Fruit fly (Drosophila melanogaster) whole organism, embryonic: ENCODE data around the gene NKCC.

Experiments used
- Adf1 ChIP-seq: fragments of 200-800 bp; sonication (Bioruptor generic); IDR thresholded peaks from 2 replicates; pipeline ENCODE4 v1.3.6; 2022; ENCODE audit warnings: missing biosample characterization, missing genetic modification characterization
- Awh ChIP-seq: fragments of 200-800 bp; sonication (Bioruptor generic); IDR thresholded peaks from 2 replicates; pipeline ENCODE4, ENCODE4 v1.3.6; 2022; ENCODE audit warnings: missing biosample characterization, missing genetic modification characterization
- CG1024 ChIP-seq: fragments of 200-800 bp; sonication (Bioruptor generic); IDR thresholded peaks from 2 replicates; pipeline ENCODE4 v1.3.6; 2022; ENCODE audit warnings: missing biosample characterization, missing genetic modification characterization
- CG10274 ChIP-seq: fragments of 200-800 bp; sonication (Bioruptor generic); optimal IDR thresholded peaks from 3 replicates; lab custom pipeline; 2017; ENCODE audit warnings: missing biosample characterization, mild to moderate bottlenecking, missing genetic modification characterization
- CG10431 ChIP-seq: fragments of 200-800 bp; sonication (Bioruptor generic); optimal IDR thresholded peaks from 3 replicates; lab custom pipeline; 2018; ENCODE audit warnings: missing biosample characterization, mild to moderate bottlenecking, missing genetic modification characterization
- CG11456 ChIP-seq: fragments of 200-800 bp; sonication (Bioruptor generic); IDR thresholded peaks from 3 replicates; pipeline ENCODE4 v1.3.6; 2022; ENCODE audit warnings: missing biosample characterization, missing genetic modification characterization
- CG12155 ChIP-seq: fragments of 200-800 bp; sonication (Bioruptor generic); optimal IDR thresholded peaks from 3 replicates; lab custom pipeline; 2016; ENCODE audit warnings: missing biosample characterization, missing genetic modification characterization
- CG13287 ChIP-seq: fragments of 200-800 bp; sonication (Bioruptor generic); IDR thresholded peaks from 2 replicates; pipeline ENCODE4 v1.3.6; 2022; ENCODE audit warnings: missing biosample characterization, missing genetic modification characterization; ENCODE audit not compliant: partially characterized antibody
- CG13624 ChIP-seq: fragments of 200-800 bp; sonication (Bioruptor generic); optimal IDR thresholded peaks from 2 replicates; lab custom pipeline; 2016; ENCODE audit warnings: missing biosample characterization, missing genetic modification characterization
- CG13775 ChIP-seq: fragments of 200-800 bp; sonication (Bioruptor generic); optimal IDR thresholded peaks from 3 replicates; lab custom pipeline; 2017; ENCODE audit warnings: missing biosample characterization, mild to moderate bottlenecking, missing genetic modification characterization
- CG13894 ChIP-seq: fragments of 200-800 bp; sonication (Bioruptor generic); optimal IDR thresholded peaks from 3 replicates; lab custom pipeline; 2018; ENCODE audit warnings: missing biosample characterization, mild to moderate bottlenecking, missing genetic modification characterization, moderate library complexity
- CG1603 ChIP-seq: fragments of 200-800 bp; sonication (Bioruptor generic); optimal IDR thresholded peaks from 2 replicates; lab custom pipeline; 2019; ENCODE audit warnings: missing biosample characterization, mild to moderate bottlenecking, missing genetic modification characterization, moderate library complexity
- CG32767 ChIP-seq: fragments of 200-800 bp; sonication (Bioruptor generic); IDR thresholded peaks from 2 replicates; pipeline ENCODE4 v1.3.6; 2022; ENCODE audit warnings: missing biosample characterization, missing genetic modification characterization
- CG4328 ChIP-seq: fragments of 200-800 bp; sonication (Bioruptor generic); optimal IDR thresholded peaks from 3 replicates; lab custom pipeline; 2017; ENCODE audit warnings: missing biosample characterization, missing genetic modification reagents, missing genetic modification characterization
- CG43689 ChIP-seq: fragments of 200-800 bp; sonication (Bioruptor generic); IDR thresholded peaks from 2 replicates; pipeline ENCODE4 v1.3.6; 2022; ENCODE audit warnings: missing biosample characterization, missing genetic modification characterization
- CG6175 ChIP-seq: fragments of 200-800 bp; sonication (Bioruptor generic); IDR thresholded peaks from 3 replicates; pipeline ENCODE4 v1.3.6; 2022; ENCODE audit warnings: missing biosample characterization, missing genetic modification characterization
- CG7745 ChIP-seq: fragments of 200-800 bp; sonication (Bioruptor generic); optimal IDR thresholded peaks from 2 replicates; lab custom pipeline; 2018; ENCODE audit warnings: missing biosample characterization, mild to moderate bottlenecking, missing genetic modification characterization, moderate library complexity
- CG8359 ChIP-seq: fragments of 200-800 bp; sonication (Bioruptor generic); optimal IDR thresholded peaks from 2 replicates; lab custom pipeline; 2017; ENCODE audit warnings: missing biosample characterization, mild to moderate bottlenecking, missing genetic modification characterization, borderline replicate concordance
- Doc3 ChIP-seq: fragments of 200-800 bp; sonication (Bioruptor generic); IDR thresholded peaks from 3 replicates; pipeline ENCODE4 v1.3.6; 2022; ENCODE audit warnings: missing biosample characterization, missing genetic modification characterization; ENCODE audit not compliant: partially characterized antibody
- Dp ChIP-seq: fragments of 200-800 bp; sonication (Bioruptor generic); optimal IDR thresholded peaks from 2 replicates; lab custom pipeline; 2018; ENCODE audit warnings: missing biosample characterization, mild to moderate bottlenecking, missing genetic modification characterization, moderate library complexity
- Drgx ChIP-seq: fragments of 200-800 bp; sonication (Bioruptor generic); IDR thresholded peaks from 2 replicates; pipeline ENCODE4 v1.3.6; 2022; ENCODE audit warnings: missing biosample characterization, missing genetic modification characterization
- ERR ChIP-seq: fragments of 200-800 bp; sonication (Bioruptor generic); optimal IDR thresholded peaks from 2 replicates; lab custom pipeline; 2016; ENCODE audit warnings: missing biosample characterization, missing genetic modification characterization
- Ets97D ChIP-seq: fragments of 200-800 bp; sonication (Bioruptor generic); optimal IDR thresholded peaks from 3 replicates; lab custom pipeline; 2016; ENCODE audit warnings: missing biosample characterization, missing genetic modification characterization
- Fer3 ChIP-seq: fragments of 200-800 bp; sonication (Bioruptor generic); optimal IDR thresholded peaks from 2 replicates; lab custom pipeline; 2018; ENCODE audit warnings: missing biosample characterization, mild to moderate bottlenecking, missing genetic modification characterization, moderate library complexity
- Gug ChIP-seq: fragments of 200-800 bp; sonication (Bioruptor generic); IDR thresholded peaks from 4 replicates; pipeline ENCODE4 v1.3.6; 2022; ENCODE audit warnings: missing biosample characterization, missing genetic modification characterization
- HLH4C ChIP-seq: fragments of 200-800 bp; sonication (Bioruptor generic); IDR thresholded peaks from 3 replicates; pipeline ENCODE4 v1.3.6; 2022; ENCODE audit warnings: missing biosample characterization, missing genetic modification characterization; ENCODE audit not compliant: partially characterized antibody
- Hr51 ChIP-seq, 2 experiments: fragments of 200-800 bp; sonication (Bioruptor generic); optimal IDR thresholded peaks; 2 replicates in 1 of 2; 3 replicates in 1 of 2; lab custom pipeline; 2016 to 2018; ENCODE audit warnings: missing biosample characterization in 2 of 2, missing genetic modification characterization in 2 of 2, mild to moderate bottlenecking in 1 of 2, moderate library complexity in 1 of 2
- Hr78 ChIP-seq, 2 experiments: fragments of 200-800 bp in 1 of 2; fragments of >200 bp in 1 of 2; sonication (Bioruptor generic) in 1 of 2; optimal IDR thresholded peaks; 2 replicates each; lab custom pipeline; 2017 to 2019; ENCODE audit warnings: missing biosample characterization in 2 of 2, missing genetic modification characterization in 2 of 2, mild to moderate bottlenecking in 1 of 2, moderate library complexity in 1 of 2
- Mrtf ChIP-seq: fragments of 200-800 bp; sonication (Bioruptor generic); IDR thresholded peaks from 3 replicates; pipeline ENCODE4 v1.3.6; 2022; ENCODE audit warnings: missing biosample characterization, missing genetic modification characterization
- Sin3A ChIP-seq: fragments of >200 bp; optimal IDR thresholded peaks from 2 replicates; lab custom pipeline; 2018
- bab2 ChIP-seq: fragments of 200-800 bp; sonication (Bioruptor generic); optimal IDR thresholded peaks from 2 replicates; lab custom pipeline; 2016; ENCODE audit warnings: missing biosample characterization, missing genetic modification characterization
- dimm ChIP-seq: fragments of 200-800 bp; sonication (Bioruptor generic); IDR thresholded peaks from 2 replicates; pipeline ENCODE4 v1.3.6; 2022; ENCODE audit warnings: missing biosample characterization, missing genetic modification characterization
- dm ChIP-seq: fragments of 200-800 bp; sonication (Bioruptor generic); optimal IDR thresholded peaks from 3 replicates; lab custom pipeline; 2016; ENCODE audit warnings: missing biosample characterization, missing genetic modification characterization
- dpn ChIP-seq, 2 experiments: fragments of 200-800 bp; sonication (Bioruptor generic); optimal IDR thresholded peaks; 3 replicates each; lab custom pipeline; 2016; ENCODE audit warnings: missing biosample characterization in 2 of 2, missing genetic modification characterization in 2 of 2
- dysf ChIP-seq: fragments of 200-800 bp; sonication (Bioruptor generic); IDR thresholded peaks from 3 replicates; pipeline ENCODE4 v1.3.6; 2022; ENCODE audit warnings: missing biosample characterization, missing genetic modification characterization
- ewg ChIP-seq: fragments of 200-800 bp; sonication (Bioruptor generic); optimal IDR thresholded peaks from 3 replicates; lab custom pipeline; 2017; ENCODE audit warnings: mild to moderate bottlenecking, missing biosample characterization, missing genetic modification reagents, missing genetic modification characterization
- exex ChIP-seq: fragments of 200-800 bp; sonication (Bioruptor generic); optimal IDR thresholded peaks from 4 replicates; lab custom pipeline; 2018; ENCODE audit warnings: missing biosample characterization, mild to moderate bottlenecking, missing genetic modification characterization, moderate library complexity
- fd102C ChIP-seq: fragments of 200-800 bp; sonication (Bioruptor generic); optimal IDR thresholded peaks from 2 replicates; lab custom pipeline; 2018; ENCODE audit warnings: missing biosample characterization, mild to moderate bottlenecking, missing genetic modification characterization, moderate library complexity
- fd3F ChIP-seq: fragments of 200-800 bp; sonication (Bioruptor generic); optimal IDR thresholded peaks from 2 replicates; lab custom pipeline; 2018; ENCODE audit warnings: missing biosample characterization, mild to moderate bottlenecking, missing genetic modification characterization, moderate library complexity
- gce ChIP-seq: fragments of 200-800 bp; sonication (Bioruptor generic); IDR thresholded peaks from 3 replicates; pipeline ENCODE4 v1.3.6; 2022; ENCODE audit warnings: missing biosample characterization, missing genetic modification characterization
- gsb-n ChIP-seq: fragments of 200-800 bp; sonication (Bioruptor generic); optimal IDR thresholded peaks from 3 replicates; lab custom pipeline; 2018; ENCODE audit warnings: missing biosample characterization, mild to moderate bottlenecking, missing genetic modification characterization
- her ChIP-seq: fragments of 200-800 bp; sonication (Bioruptor generic); optimal IDR thresholded peaks from 2 replicates; lab custom pipeline; 2016; ENCODE audit warnings: missing biosample characterization, missing genetic modification characterization
- inv ChIP-seq: fragments of 200-800 bp; sonication (Bioruptor generic); IDR thresholded peaks from 2 replicates; pipeline ENCODE4 v1.3.6; 2022; ENCODE audit warnings: missing biosample characterization, missing genetic modification characterization; ENCODE audit not compliant: partially characterized antibody
- jing ChIP-seq: fragments of 200-800 bp; sonication (Bioruptor generic); optimal IDR thresholded peaks from 2 replicates; lab custom pipeline; 2018; ENCODE audit warnings: missing biosample characterization, mild to moderate bottlenecking, missing genetic modification characterization
- lab ChIP-seq: fragments of 200-800 bp; sonication (Bioruptor generic); optimal IDR thresholded peaks from 3 replicates; lab custom pipeline; 2017; ENCODE audit warnings: missing biosample characterization, missing genetic modification characterization, mild to moderate bottlenecking, moderate library complexity, missing genetic modification reagents
- oc ChIP-seq: fragments of 200-800 bp; sonication (Bioruptor generic); optimal IDR thresholded peaks from 2 replicates; lab custom pipeline; 2018; ENCODE audit warnings: missing biosample characterization, mild to moderate bottlenecking, missing genetic modification characterization, moderate library complexity
- psq ChIP-seq: fragments of 200-800 bp; sonication (Bioruptor generic); optimal IDR thresholded peaks from 2 replicates; lab custom pipeline; 2017; ENCODE audit warnings: missing biosample characterization, missing genetic modification characterization
- repo ChIP-seq: fragments of 200-800 bp; sonication (Bioruptor generic); optimal IDR thresholded peaks from 2 replicates; lab custom pipeline; 2016; ENCODE audit warnings: missing biosample characterization, missing genetic modification characterization
- tll ChIP-seq, 2 experiments: fragments of 200-800 bp in 1 of 2; fragments of >200 bp in 1 of 2; sonication (Bioruptor generic) in 1 of 2; optimal IDR thresholded peaks; 2 replicates each; lab custom pipeline; 2017 to 2019; ENCODE audit warnings: missing biosample characterization in 2 of 2, missing genetic modification characterization in 2 of 2, mild to moderate bottlenecking in 1 of 2, moderate library complexity in 1 of 2
- trem ChIP-seq: fragments of 200-800 bp; optimal IDR thresholded peaks from 3 replicates; lab custom pipeline; 2019; ENCODE audit warnings: missing biosample characterization, mild to moderate bottlenecking, missing genetic modification characterization, moderate library complexity

Gene NKCC

DNA sequence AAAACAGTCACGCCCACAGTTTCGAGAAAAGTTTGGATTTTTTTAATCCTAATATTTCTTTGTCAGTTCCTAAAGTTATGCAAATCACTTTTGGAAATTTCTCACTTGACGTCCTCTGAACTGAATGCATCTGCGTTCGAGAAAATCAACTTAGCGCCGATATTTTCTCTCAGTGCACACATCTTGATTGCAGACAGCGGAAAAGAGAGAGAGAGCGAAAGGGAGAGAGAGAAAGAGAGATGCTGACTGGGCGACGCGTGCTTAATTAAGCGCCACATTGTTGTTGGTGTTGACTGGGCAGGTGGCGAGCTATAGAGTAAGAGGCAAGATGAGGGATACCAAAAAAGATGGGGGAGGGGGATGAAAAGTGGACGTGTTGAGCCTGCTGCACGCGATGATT lies 16.1 kb upstream of the NKCC start (continued):
- no peak for TF ChIP-seq CG13894
- 0 out of 3 replicates have a peak, but pooled peaks have one; percentile 47 for TF ChIP-seq Mrtf (GFP tag; lab: Robert Waterston, UW)
- no peak for TF ChIP-seq ERR (GFP tag; lab: Kevin White, UChicago)
- no peak for TF ChIP-seq exex
- TF ChIP-seq oc, result peak; percentile 50
- no peak for TF ChIP-seq CG4328 (GFP tag; lab: Kevin White, UChicago)
- TF ChIP-seq gce (GFP tag; lab: Robert Waterston, UW), result no peak
- no peak for TF ChIP-seq HLH4C
- TF ChIP-seq CG1024 (GFP tag; lab: Robert Waterston, UW), result no peak
- TF ChIP-seq dm (GFP tag; lab: Kevin White, UChicago), result no peak
- TF ChIP-seq inv (GFP tag; lab: Robert Waterston, UW), result no peak
- no peak for TF ChIP-seq Adf1 (GFP tag; lab: Robert Waterston, UW)
- peak; percentile 15 for TF ChIP-seq CG8359 (GFP tag; lab: Kevin White, UChicago)
- TF ChIP-seq bab2 (GFP tag; lab: Kevin White, UChicago), result peak; percentile 32
- TF ChIP-seq CG10274 (GFP tag; lab: Kevin White, UChicago), result no peak
- TF ChIP-seq CG13624 (GFP tag; lab: Kevin White, UChicago), result peak; percentile 34
- no peak for TF ChIP-seq Hr78 (GFP tag; optimal IDR thresholded peaks at IDR 0.05; lab: Kevin White, UChicago)
- TF ChIP-seq CG11456 (GFP tag; lab: Robert Waterston, UW), result peak; percentile 68; the same call in 1 of the 3 replicates
- no peak for TF ChIP-seq CG13287 (GFP tag; lab: Robert Waterston, UW)
- no peak for TF ChIP-seq CG43689 (GFP tag; lab: Robert Waterston, UW)
- TF ChIP-seq CG6175 (GFP tag; lab: Robert Waterston, UW), result 0 out of 3 replicates have a peak, but pooled peaks have one; percentile 19
- TF ChIP-seq ewg (GFP tag; lab: Kevin White, UChicago), result peak; percentile 30
- TF ChIP-seq Sin3A, result no peak
- TF ChIP-seq fd102C, result no peak
- TF ChIP-seq CG32767 (GFP tag; lab: Robert Waterston, UW), result no peak
- peak; percentile 48 for TF ChIP-seq gsb-n (tag; lab: Kevin White, UChicago)
- peak; percentile 60; the same call in 2 of the 3 replicates for TF ChIP-seq dysf (GFP tag; lab: Robert Waterston, UW)
- TF ChIP-seq fd3F (GFP tag; lab: Kevin White, UChicago), result peak; percentile 33
- TF ChIP-seq her (GFP tag; lab: Kevin White, UChicago), result peak; percentile 54
- no peak for TF ChIP-seq Dp (GFP tag; lab: Kevin White, UChicago)
- no peak for TF ChIP-seq Ets97D (GFP tag; lab: Kevin White, UChicago)
- peak; percentile 27 for TF ChIP-seq CG12155 (GFP tag; lab: Kevin White, UChicago)
- TF ChIP-seq Drgx (GFP tag; lab: Robert Waterston, UW), result peak; percentile 51
- TF ChIP-seq Gug (GFP tag; lab: Robert Waterston, UW), result peak; percentile 40; the same call in 1 of the 4 replicates
- peak; percentile 91 for TF ChIP-seq Awh (GFP tag; lab: Robert Waterston, UW)
- no peak for TF ChIP-seq tll (GFP tag; optimal IDR thresholded peaks at IDR 0.05; lab: Kevin White, UChicago)
- no peak for TF ChIP-seq lab (GFP tag; lab: Kevin White, UChicago)
- peak; percentile 40 for TF ChIP-seq repo
- TF ChIP-seq psq (GFP tag; lab: Kevin White, UChicago), result no peak
- peak; percentile 15 for TF ChIP-seq Fer3 (tag; lab: Kevin White, UChicago)
- TF ChIP-seq CG1603 (tag; lab: Kevin White, UChicago), result peak; percentile 68
- TF ChIP-seq trem (tag; lab: Kevin White, UChicago), result peak; percentile 32
- TF ChIP-seq CG7745 (tag; lab: Kevin White, UChicago), result peak; percentile 85
- TF ChIP-seq Hr51 (GFP tag; optimal IDR thresholded peaks at IDR 0.05; lab: Kevin White, UChicago), result peak in 1 of 2 experiments; percentile 70
- peak; percentile 29 for TF ChIP-seq jing (GFP tag; lab: Kevin White, UChicago)
- TF ChIP-seq CG13775, result no peak
- TF ChIP-seq dimm (GFP tag; lab: Robert Waterston, UW), result no peak
- TF ChIP-seq Doc3 (GFP tag; lab: Robert Waterston, UW), result no peak
- no peak for TF ChIP-seq CG10431 (GFP tag; lab: Kevin White, UChicago)
- peak; percentile 45 to 47 for TF ChIP-seq dpn (GFP tag; optimal IDR thresholded peaks at IDR 0.05; lab: Kevin White, UChicago)
